Worm (Caenorhabditis elegans) whole organism, L2 larva: ENCODE results near the gene C03B1.9.

ENCODE experiments used
- F13H6.1 ChIP-seq: sonication (generic microtip); optimal IDR thresholded peaks from 2 replicates; lab custom pipeline; 2016; ENCODE audit warnings: missing genetic modification characterization, missing compliant biosample characterization
- R02D3.7 ChIP-seq: fragments of 150-350 bp; optimal IDR thresholded peaks from 2 replicates; lab custom pipeline; 2014; ENCODE audit warnings: missing biosample characterization, missing genetic modification characterization
- alr-1 ChIP-seq: fragments of 150-350 bp; optimal IDR thresholded peaks from 2 replicates; lab custom pipeline; 2014; ENCODE audit warnings: missing biosample characterization, missing genetic modification characterization
- aly-2 ChIP-seq: fragments of 150-350 bp; optimal IDR thresholded peaks from 2 replicates; lab custom pipeline; 2014; ENCODE audit warnings: missing biosample characterization, missing genetic modification characterization
- ama-1 ChIP-seq: fragments of 150-350 bp; optimal IDR thresholded peaks from 2 replicates; lab custom pipeline; 2018; ENCODE audit warnings: inconsistent platforms
- blmp-1 ChIP-seq: sonication (generic microtip); optimal IDR thresholded peaks from 2 replicates; lab custom pipeline; 2017; ENCODE audit warnings: missing genetic modification characterization, mild to moderate bottlenecking, missing compliant biosample characterization, antibody characterized with exemption, moderate library complexity; ENCODE audit not compliant: insufficient read depth
- ceh-16 ChIP-seq: fragments of 150-350 bp; optimal IDR thresholded peaks from 2 replicates; lab custom pipeline; 2014; ENCODE audit warnings: missing biosample characterization, missing genetic modification characterization
- ceh-82 ChIP-seq: fragments of 150-350 bp; optimal IDR thresholded peaks from 2 replicates; lab custom pipeline; 2014; ENCODE audit warnings: missing biosample characterization, missing genetic modification characterization
- crh-2 ChIP-seq: sonication (generic microtip); optimal IDR thresholded peaks from 2 replicates; lab custom pipeline; 2017; ENCODE audit warnings: missing biosample characterization, missing genetic modification characterization
- dmd-4 ChIP-seq: sonication (generic microtip); optimal IDR thresholded peaks from 2 replicates; lab custom pipeline; 2017; ENCODE audit warnings: missing biosample characterization, missing genetic modification characterization
- egl-27 ChIP-seq: sonication (generic microtip); optimal IDR thresholded peaks from 3 replicates; lab custom pipeline; 2017; ENCODE audit warnings: missing biosample characterization, missing genetic modification reagents, missing genetic modification characterization
- elt-1 ChIP-seq: fragments of 150-350 bp; optimal IDR thresholded peaks from 2 replicates; lab custom pipeline; 2014; ENCODE audit warnings: missing biosample characterization, missing genetic modification characterization
- elt-3 ChIP-seq: sonication (generic microtip); optimal IDR thresholded peaks from 2 replicates; lab custom pipeline; 2017; ENCODE audit warnings: missing biosample characterization, missing genetic modification characterization
- fos-1 ChIP-seq: fragments of 150-350 bp; optimal IDR thresholded peaks from 2 replicates; lab custom pipeline; 2014; ENCODE audit warnings: missing biosample characterization, missing genetic modification characterization
- gmeb-1 ChIP-seq: fragments of 150-350 bp; optimal IDR thresholded peaks from 2 replicates; lab custom pipeline; 2014; ENCODE audit warnings: missing biosample characterization, missing genetic modification characterization
- lin-13 ChIP-seq: fragments of 150-350 bp; optimal IDR thresholded peaks from 2 replicates; lab custom pipeline; 2014; ENCODE audit warnings: missing biosample characterization, missing genetic modification reagents, missing genetic modification characterization
- lin-39 ChIP-seq: fragments of 150-350 bp; optimal IDR thresholded peaks from 2 replicates; lab custom pipeline; 2014; ENCODE audit warnings: missing biosample characterization, missing genetic modification reagents, missing genetic modification characterization
- lsy-2 ChIP-seq, 2 experiments: fragments of 150-350 bp in 1 of 2; sonication (generic microtip) in 1 of 2; optimal IDR thresholded peaks; 2 replicates each; lab custom pipeline; 2014 to 2017; ENCODE audit warnings: missing biosample characterization in 2 of 2, missing genetic modification characterization in 2 of 2
- mab-5 ChIP-seq: fragments of 150-350 bp; optimal IDR thresholded peaks from 2 replicates; lab custom pipeline; 2014; ENCODE audit warnings: missing biosample characterization, missing genetic modification characterization
- mdl-1 ChIP-seq, 2 experiments: fragments of 150-350 bp in 1 of 2; sonication (generic microtip) in 1 of 2; optimal IDR thresholded peaks; 2 replicates each; lab custom pipeline; 2017; ENCODE audit warnings: missing biosample characterization in 2 of 2, missing genetic modification characterization in 2 of 2
- nhr-10 ChIP-seq: sonication (generic microtip); optimal IDR thresholded peaks from 2 replicates; lab custom pipeline; 2017; ENCODE audit warnings: missing biosample characterization, missing genetic modification characterization
- nhr-129 ChIP-seq: fragments of 150-350 bp; optimal IDR thresholded peaks from 2 replicates; lab custom pipeline; 2014; ENCODE audit warnings: missing biosample characterization, missing genetic modification characterization
- nhr-21 ChIP-seq: fragments of 150-350 bp; optimal IDR thresholded peaks from 2 replicates; lab custom pipeline; 2014; ENCODE audit warnings: missing biosample characterization, missing genetic modification characterization
- nhr-23 ChIP-seq: fragments of 150-350 bp; optimal IDR thresholded peaks from 2 replicates; lab custom pipeline; 2014; ENCODE audit warnings: missing biosample characterization, missing genetic modification reagents, missing genetic modification characterization
- nhr-25 ChIP-seq: fragments of 150-350 bp; sonication (generic microtip); optimal IDR thresholded peaks from 3 replicates; lab custom pipeline; 2014; ENCODE audit warnings: missing biosample characterization, missing genetic modification characterization
- nhr-6 ChIP-seq: fragments of 150-350 bp; optimal IDR thresholded peaks from 2 replicates; lab custom pipeline; 2014; ENCODE audit warnings: missing biosample characterization, missing genetic modification characterization
- nhr-77 ChIP-seq: fragments of 150-350 bp; optimal IDR thresholded peaks from 2 replicates; lab custom pipeline; 2014; ENCODE audit warnings: missing biosample characterization, missing genetic modification characterization
- peb-1 ChIP-seq: fragments of 150-350 bp; optimal IDR thresholded peaks from 2 replicates; lab custom pipeline; 2014; ENCODE audit warnings: missing biosample characterization, missing genetic modification characterization
- sem-4 ChIP-seq: fragments of 150-350 bp; optimal IDR thresholded peaks from 2 replicates; lab custom pipeline; 2014; ENCODE audit warnings: missing biosample characterization, missing genetic modification reagents, missing genetic modification characterization
- skn-1 ChIP-seq: sonication (generic microtip); optimal IDR thresholded peaks from 2 replicates; lab custom pipeline; 2017; ENCODE audit warnings: missing biosample characterization, missing genetic modification characterization
- sma-3 ChIP-seq: sonication (generic microtip); optimal IDR thresholded peaks from 2 replicates; lab custom pipeline; 2016; ENCODE audit warnings: missing genetic modification reagents, missing genetic modification characterization, missing compliant biosample characterization
- sma-9 ChIP-seq, 2 experiments: fragments of 150-350 bp in 1 of 2; sonication (generic microtip) in 1 of 2; optimal IDR thresholded peaks; 2 replicates each; lab custom pipeline; 2014 to 2016; ENCODE audit warnings: missing genetic modification characterization in 2 of 2, mild to moderate bottlenecking in 1 of 2, missing biosample characterization in 1 of 2, missing compliant biosample characterization in 1 of 2, missing genetic modification reagents in 1 of 2, moderate library complexity in 1 of 2
- snpc-4 ChIP-seq: fragments of 150-350 bp; optimal IDR thresholded peaks from 2 replicates; lab custom pipeline; 2014; ENCODE audit warnings: missing biosample characterization, missing genetic modification characterization
- unc-39 ChIP-seq: fragments of 150-350 bp; optimal IDR thresholded peaks from 2 replicates; lab custom pipeline; 2014; ENCODE audit warnings: missing biosample characterization, missing genetic modification characterization
- unc-55 ChIP-seq: fragments of 150-350 bp; sonication (generic microtip); optimal IDR thresholded peaks from 3 replicates; lab custom pipeline; 2014; ENCODE audit warnings: missing biosample characterization, missing genetic modification reagents, missing genetic modification characterization
- unc-62 ChIP-seq: fragments of 150-350 bp; optimal IDR thresholded peaks from 2 replicates; lab custom pipeline; 2014; ENCODE audit warnings: missing biosample characterization, missing genetic modification reagents, missing genetic modification characterization
- zag-1 ChIP-seq: fragments of 150-350 bp; optimal IDR thresholded peaks from 2 replicates; lab custom pipeline; 2014; ENCODE audit warnings: missing biosample characterization, missing genetic modification characterization
- ztf-1 ChIP-seq: fragments of 200-800 bp; sonication (Bioruptor generic); conservative IDR thresholded peaks from 2 replicates; pipeline ENCODE4 v1.3.6; 2022; ENCODE audit warnings: missing genetic modification characterization, missing compliant biosample characterization
- ztf-11 ChIP-seq: sonication (generic microtip); optimal IDR thresholded peaks from 2 replicates; lab custom pipeline; 2017; ENCODE audit warnings: missing biosample characterization, missing genetic modification characterization
- ztf-4 ChIP-seq: fragments of 150-350 bp; optimal IDR thresholded peaks from 2 replicates; lab custom pipeline; 2014; ENCODE audit warnings: missing biosample characterization, missing genetic modification characterization

The C03B1.9 gene

ce11 chrX:6319546-6319945 lies 27.4 kb downstream of the C03B1.9 start, which contains the start of gene chtb-3:
Gene chtb-3 (minus strand): TSS chrX:6319646.
- TF ChIP-seq dmd-4 (no peak), elt-3 (tag; lab: Kevin White, UChicago) (no peak), nhr-6 (tag; lab: Kevin White, UChicago) (no peak), peb-1 (tag; lab: Kevin White, UChicago) (no peak), skn-1 (tag; lab: Kevin White, UChicago) (no peak), crh-2 (tag; lab: Kevin White, UChicago) (no peak), sma-9 (GFP tag; optimal IDR thresholded peaks at IDR 0.05; lab: Kevin White, UChicago) (no peak), sma-9 (tag; optimal IDR thresholded peaks at IDR 0.05; lab: Kevin White, UChicago) (no peak), ama-1 (lab: Kevin White, UChicago) (no peak)

ce11 chrX:6318803-6319202 lies 28.1 kb downstream of the C03B1.9 start:
- TF ChIP-seq nhr-10 (tag; lab: Kevin White, UChicago) = no peak
- TF ChIP-seq sma-9 (GFP tag; optimal IDR thresholded peaks at IDR 0.05; lab: Kevin White, UChicago) = peak; percentile 81
- no peak for TF ChIP-seq sma-9 (tag; optimal IDR thresholded peaks at IDR 0.05; lab: Kevin White, UChicago)
- peak; percentile 28 for TF ChIP-seq ceh-16
- peak; percentile 21 for TF ChIP-seq sma-3 (GFP tag; lab: Kevin White, UChicago)
- peak; percentile 43 for TF ChIP-seq egl-27 (tag; lab: Kevin White, UChicago)
- TF ChIP-seq fos-1 (tag; lab: Kevin White, UChicago) = peak; percentile 28

- no peak for TF ChIP-seq mab-5 (tag; lab: Kevin White, UChicago)
- no peak for TF ChIP-seq elt-3 (tag; lab: Kevin White, UChicago)
- no peak for TF ChIP-seq sma-9 (GFP tag; optimal IDR thresholded peaks at IDR 0.05; lab: Kevin White, UChicago)
- no peak for TF ChIP-seq sma-9 (tag; optimal IDR thresholded peaks at IDR 0.05; lab: Kevin White, UChicago)
- no peak for TF ChIP-seq snpc-4 (tag; lab: Kevin White, UChicago)
- no peak for TF ChIP-seq F13H6.1 (tag; lab: Kevin White, UChicago)
- no peak for TF ChIP-seq unc-62 (GFP tag; lab: Kevin White, UChicago)
- no peak for TF ChIP-seq ama-1 (lab: Kevin White, UChicago)
- no peak for TF ChIP-seq nhr-25
- TF ChIP-seq blmp-1 (tag; lab: Kevin White, UChicago) = no peak
- TF ChIP-seq mdl-1 (tag; optimal IDR thresholded peaks at IDR 0.05; lab: Kevin White, UChicago) = no peak
- TF ChIP-seq ztf-4 (tag; lab: Kevin White, UChicago) = no peak
- TF ChIP-seq nhr-23 (tag; lab: Kevin White, UChicago) = no peak
- TF ChIP-seq ceh-16 = no peak
- TF ChIP-seq fos-1 (tag; lab: Kevin White, UChicago) = no peak
Observed at ce11 chrX:6311391-6311790, 35.5 kb downstream of the C03B1.9 start, which contains the start of gene npr-38. Gene npr-38 (plus strand): TSS chrX:6311691.

- TF ChIP-seq nhr-129 (tag; lab: Kevin White, UChicago) = peak; percentile 25
- no peak for TF ChIP-seq blmp-1 (tag; lab: Kevin White, UChicago)
Observed at ce11 chrX:6299641-6300240, 47.2 kb downstream of the C03B1.9 start, which contains the start of gene cest-16. Gene cest-16 (plus strand): TSS chrX:6299942.

- TF ChIP-seq peb-1 (tag; lab: Kevin White, UChicago) (peak; percentile 50), mdl-1 (tag; optimal IDR thresholded peaks at IDR 0.05; lab: Kevin White, UChicago) (peak; percentile 94 to 96), ceh-82 (peak; percentile 99), blmp-1 (tag; lab: Kevin White, UChicago) (peak; percentile 82), nhr-10 (tag; lab: Kevin White, UChicago) (peak; percentile 99), unc-55 (GFP tag; lab: Kevin White, UChicago) (peak; percentile 100), ceh-16 (peak; percentile 99), zag-1 (tag; lab: Kevin White, UChicago) (peak; percentile 98), lin-39 (tag; lab: Kevin White, UChicago) (peak; percentile 93), R02D3.7 (peak; percentile 81), nhr-25 (peak; percentile 99), snpc-4 (tag; lab: Kevin White, UChicago) (peak; percentile 88), ztf-11 (tag; lab: Kevin White, UChicago) (peak; percentile 84), skn-1 (tag; lab: Kevin White, UChicago) (peak; percentile 86), lsy-2 (tag; optimal IDR thresholded peaks at IDR 0.05; lab: Kevin White, UChicago) (peak; percentile 97), ztf-4 (tag; lab: Kevin White, UChicago) (peak; percentile 97), nhr-77 (tag; lab: Kevin White, UChicago) (peak; percentile 97), fos-1 (tag; lab: Kevin White, UChicago) (peak; percentile 99), ztf-1 (GFP tag; lab: Robert Waterston, UW) (peak; percentile 95), aly-2 (peak; percentile 87), gmeb-1 (peak; percentile 96), alr-1 (tag; lab: Kevin White, UChicago) (no peak), sem-4 (peak; percentile 97), unc-39 (tag; lab: Kevin White, UChicago) (peak; percentile 97), elt-1 (tag; lab: Kevin White, UChicago) (peak; percentile 50), lin-13 (GFP tag; lab: Kevin White, UChicago) (peak; percentile 99), elt-3 (tag; lab: Kevin White, UChicago) (peak; percentile 95), nhr-21 (tag; lab: Kevin White, UChicago) (peak; percentile 100), mab-5 (tag; lab: Kevin White, UChicago) (peak; percentile 99), sma-3 (GFP tag; lab: Kevin White, UChicago) (peak; percentile 99), nhr-129 (tag; lab: Kevin White, UChicago) (peak; percentile 100), F13H6.1 (tag; lab: Kevin White, UChicago) (peak; percentile 99)
Observed at ce11 chrX:6296402-6296844, 50.5 kb downstream of the C03B1.9 start.
